Worm (Caenorhabditis elegans) whole organism, late embryonic: ENCODE results near the gene abu-14.

Source experiments
- C38D4.7 ChIP-seq: fragments of 200-800 bp; sonication (Bioruptor generic); optimal IDR thresholded peaks from 2 replicates; lab custom pipeline; 2018; ENCODE audit warnings: mild to moderate bottlenecking, missing genetic modification characterization, moderate library complexity, missing compliant biosample characterization
- ama-1 ChIP-seq: fragments of 150-350 bp; optimal IDR thresholded peaks from 2 replicates; lab custom pipeline; 2014
- elt-2 ChIP-seq: sonication (generic microtip); optimal IDR thresholded peaks from 2 replicates; lab custom pipeline; 2016; ENCODE audit warnings: missing genetic modification reagents, missing genetic modification characterization, missing compliant biosample characterization
- elt-4 ChIP-seq: sonication (generic microtip); optimal IDR thresholded peaks from 2 replicates; lab custom pipeline; 2016; ENCODE audit warnings: missing genetic modification characterization, missing compliant biosample characterization
- fkh-10 ChIP-seq: fragments of 150-350 bp; optimal IDR thresholded peaks from 2 replicates; lab custom pipeline; 2014; ENCODE audit warnings: missing biosample characterization, missing genetic modification reagents, missing genetic modification characterization
- hlh-6 ChIP-seq: sonication (generic microtip); optimal IDR thresholded peaks from 2 replicates; lab custom pipeline; 2016; ENCODE audit warnings: missing genotype, missing genetic modification characterization, missing compliant biosample characterization
- nhr-11 ChIP-seq: fragments of 150-350 bp; optimal IDR thresholded peaks from 2 replicates; lab custom pipeline; 2014; ENCODE audit warnings: missing biosample characterization, missing genetic modification characterization
- pqm-1 ChIP-seq: sonication (generic microtip); optimal IDR thresholded peaks from 2 replicates; lab custom pipeline; 2016; ENCODE audit warnings: missing genetic modification characterization, missing compliant biosample characterization

- TF ChIP-seq hlh-6 (tag; lab: Kevin White, UChicago) (no peak), C38D4.7 (GFP tag; lab: Kevin White, UChicago) (no peak), ama-1 (lab: Kevin White, UChicago) (no peak), pqm-1 (tag; lab: Kevin White, UChicago) (no peak), fkh-10 (no peak), elt-2 (tag; lab: Kevin White, UChicago) (no peak), nhr-11 (no peak), elt-4 (tag; lab: Kevin White, UChicago) (no peak)
Measured at ce11 chrII:9232923-9233322, 5.9 kb upstream of the abu-14 start, which contains the start of gene T26C5.2.
